Worm (Caenorhabditis elegans): Measurements from ENCODE around the gene T22F3.10.
A peak's percentile ranks its signal among the peaks of the same experiment; 100 is the strongest.

Gene T22F3.10

ce11 chrV:3611654-3612053 is at the start of gene T22F3.10:
T22F3.10 (minus strand) TSS chrV:3611754.
- TF ChIP-seq T20F7.1 (GFP tag; optimal IDR thresholded peaks at IDR 0.05) (no peak), egl-27 (tag; optimal IDR thresholded peaks at IDR 0.05) (no peak), lin-29 (GFP tag; IDR thresholded peaks at IDR 0.05) (no peak), ceh-28 (tag; optimal IDR thresholded peaks at IDR 0.05) (no peak), tra-1 (GFP tag; IDR thresholded peaks at IDR 0.05) (no peak), fos-1 (tag; optimal IDR thresholded peaks at IDR 0.05) (no peak)

- TF ChIP-seq unc-62 (GFP tag; optimal IDR thresholded peaks at IDR 0.05 in 1 of 2) (peak in 1 of 2 experiments; percentile 72), unc-62 (tag; optimal IDR thresholded peaks at IDR 0.05) (no peak), Y48G9A.11 (GFP tag; IDR thresholded peaks at IDR 0.05) (no peak), spr-1 (tag; optimal IDR thresholded peaks at IDR 0.05) (no peak)
Measured at ce11 chrV:3659472-3659871, 47.9 kb upstream of the T22F3.10 start, which contains the start of gene acr-23. acr-23 (minus strand) TSS chrV:3659572.

- TF ChIP-seq jun-1 (tag; optimal IDR thresholded peaks at IDR 0.05) = no peak
- peak; percentile 81 for TF ChIP-seq aha-1 (tag)
Measured at ce11 chrV:3649473-3649872, 37.9 kb upstream of the T22F3.10 start, which contains the start of gene str-114. str-114 (plus strand) TSS chrV:3649773.

- TF ChIP-seq zfp-3 (GFP tag; conservative IDR thresholded peaks at IDR 0.05) = no peak
- TF ChIP-seq unc-130 (GFP tag; optimal IDR thresholded peaks at IDR 0.05) = no peak
- TF ChIP-seq nhr-11 (tag; optimal IDR thresholded peaks at IDR 0.05) = no peak
- no peak for TF ChIP-seq F10B5.3 (tag; optimal IDR thresholded peaks at IDR 0.05)
- TF ChIP-seq lin-29 (GFP tag; IDR thresholded peaks at IDR 0.05) = no peak
- TF ChIP-seq Y5F2A.4 (GFP tag; optimal IDR thresholded peaks at IDR 0.05) = no peak
- no peak for TF ChIP-seq egl-27 (tag; optimal IDR thresholded peaks at IDR 0.05)
- TF ChIP-seq ZK546.5 (tag; optimal IDR thresholded peaks at IDR 0.05) = no peak
- no peak for TF ChIP-seq nhr-28 (tag; optimal IDR thresholded peaks at IDR 0.05)
- TF ChIP-seq mdt-29 (GFP tag; IDR thresholded peaks at IDR 0.05) = no peak
- no peak for TF ChIP-seq Y48G9A.11 (GFP tag; IDR thresholded peaks at IDR 0.05)
- no peak for TF ChIP-seq lin-13 (GFP tag; optimal IDR thresholded peaks at IDR 0.05)
- TF ChIP-seq nhr-6 (tag; optimal IDR thresholded peaks at IDR 0.05) = no peak
- TF ChIP-seq dpl-1 (GFP tag; optimal IDR thresholded peaks at IDR 0.05) = no peak
- no peak for TF ChIP-seq mdl-1 (tag; optimal IDR thresholded peaks at IDR 0.05)
- TF ChIP-seq set-16 (GFP tag; IDR thresholded peaks at IDR 0.05) = no peak
- no peak for TF ChIP-seq F26F4.8 (GFP tag; conservative IDR thresholded peaks at IDR 0.05)
- TF ChIP-seq hlh-11 (tag; optimal IDR thresholded peaks at IDR 0.05) = no peak
- TF ChIP-seq hmg-1.1 (GFP tag; IDR thresholded peaks at IDR 0.05) = no peak
- no peak for TF ChIP-seq ceh-28 (tag; optimal IDR thresholded peaks at IDR 0.05)
Measured at ce11 chrV:3647862-3648261, 36.3 kb upstream of the T22F3.10 start, which contains the start of gene F59B1.10. F59B1.10 (minus strand) TSS chrV:3647962.

ce11 chrV:3644193-3644693 is 32.7 kb upstream of the T22F3.10 start, which contains the start of gene F59B1.8:
F59B1.8 (minus strand) TSS chrV:3644243.
- TF ChIP-seq F49E8.2 (tag; optimal IDR thresholded peaks at IDR 0.05; ENCODE audit: borderline replicate concordance) = no peak
- TF ChIP-seq hlh-30 (tag; optimal IDR thresholded peaks at IDR 0.05; ENCODE audit: insufficient read depth) = peak; percentile 77
- no peak for TF ChIP-seq unc-62 (GFP tag; optimal IDR thresholded peaks at IDR 0.05 in 1 of 2)
- TF ChIP-seq unc-62 (tag; optimal IDR thresholded peaks at IDR 0.05) = no peak
- TF ChIP-seq mxl-3 (GFP tag; optimal IDR thresholded peaks at IDR 0.05) = peak; percentile 57
- peak; percentile 97 for TF ChIP-seq nhr-102 (tag; optimal IDR thresholded peaks at IDR 0.05)
- TF ChIP-seq attf-4 (tag; optimal IDR thresholded peaks at IDR 0.05) = no peak
- TF ChIP-seq nhr-25 (tag; optimal IDR thresholded peaks at IDR 0.05; ENCODE audit: borderline replicate concordance, insufficient read depth) = no peak
- TF ChIP-seq fos-1 (tag; optimal IDR thresholded peaks at IDR 0.05) = no peak
- peak; percentile 60 for TF ChIP-seq nhr-76 (tag; optimal IDR thresholded peaks at IDR 0.05)
- no peak for TF ChIP-seq gei-8 (GFP tag; optimal IDR thresholded peaks at IDR 0.05)
- TF ChIP-seq skn-1 (tag; optimal IDR thresholded peaks at IDR 0.05) = no peak
- TF ChIP-seq nhr-28 (tag; optimal IDR thresholded peaks at IDR 0.05) = peak; percentile 100
- TF ChIP-seq Y75B8A.6 (GFP tag; IDR thresholded peaks at IDR 0.05) = no peak
- TF ChIP-seq T20F7.1 (GFP tag; optimal IDR thresholded peaks at IDR 0.05) = peak; percentile 70
- TF ChIP-seq nhr-11 (tag; optimal IDR thresholded peaks at IDR 0.05) = no peak
- TF ChIP-seq nhr-77 (tag; optimal IDR thresholded peaks at IDR 0.05) = peak; percentile 94
- TF ChIP-seq dve-1 (tag; optimal IDR thresholded peaks at IDR 0.05; ENCODE audit: insufficient read depth) = peak; percentile 97
- peak; percentile 76 for TF ChIP-seq pqm-1 (tag; optimal IDR thresholded peaks at IDR 0.05)
- TF ChIP-seq nhr-42 (GFP tag; IDR thresholded peaks at IDR 0.05) = 0 out of 2 replicates have a peak, but pooled peaks have one; percentile 44
- no peak for TF ChIP-seq zfp-2 (tag; optimal IDR thresholded peaks at IDR 0.05)
- TF ChIP-seq mep-1 (tag; optimal IDR thresholded peaks at IDR 0.05) = peak; percentile 88

Data from whole organism, L4 larva.